Fruit fly (Drosophila melanogaster): ENCODE measurements around the gene CG42537.

- TF ChIP-seq kay (GFP tag; ENCODE audit: borderline replicate concordance), result no peak
- peak; percentile 3 for TF ChIP-seq CG1620 (GFP tag; optimal IDR thresholded peaks at IDR 0.05)
- no peak for TF ChIP-seq cnc (optimal IDR thresholded peaks at IDR 0.05)
- peak; percentile 54 for TF ChIP-seq bab1 (GFP tag; optimal IDR thresholded peaks at IDR 0.05)
- no peak for TF ChIP-seq CG7045 (GFP tag; optimal IDR thresholded peaks at IDR 0.05)
- TF ChIP-seq cic (GFP tag; optimal IDR thresholded peaks at IDR 0.05), result no peak
- no peak for TF ChIP-seq Crg-1 (GFP tag; optimal IDR thresholded peaks at IDR 0.05)
- no peak for TF ChIP-seq toe (GFP tag; optimal IDR thresholded peaks at IDR 0.05)
- no peak for TF ChIP-seq CG12768 (GFP tag; optimal IDR thresholded peaks at IDR 0.05)
Measured at dm6 chr3R:6404174-6404573, 26.6 kb downstream of the CG42537 start.
